Worm (Caenorhabditis elegans) whole organism, L2 larva: Measurements from ENCODE around the gene clec-148.
A peak's percentile ranks its signal among the peaks of the same experiment; 100 is the strongest.

Experiments
- C34F6.9 ChIP-seq: fragments of 150-350 bp; optimal IDR thresholded peaks from 2 replicates; lab custom pipeline; 2014; ENCODE audit warnings: missing biosample characterization, missing genetic modification characterization
- F13H6.1 ChIP-seq: sonication (generic microtip); optimal IDR thresholded peaks from 2 replicates; lab custom pipeline; 2016; ENCODE audit warnings: missing genetic modification characterization, missing compliant biosample characterization
- Y55F3AM.14 ChIP-seq: fragments of 200-800 bp; sonication (Bioruptor generic); optimal IDR thresholded peaks from 2 replicates; lab custom pipeline; 2018; ENCODE audit warnings: mild to moderate bottlenecking, missing genetic modification characterization, missing compliant biosample characterization
- ZK546.5 ChIP-seq: sonication (generic microtip); optimal IDR thresholded peaks from 2 replicates; lab custom pipeline; 2017; ENCODE audit warnings: missing biosample characterization, missing genetic modification characterization
- alr-1 ChIP-seq: fragments of 150-350 bp; optimal IDR thresholded peaks from 2 replicates; lab custom pipeline; 2014; ENCODE audit warnings: missing biosample characterization, missing genetic modification characterization
- ama-1 ChIP-seq: fragments of 150-350 bp; optimal IDR thresholded peaks from 2 replicates; lab custom pipeline; 2018; ENCODE audit warnings: inconsistent platforms
- blmp-1 ChIP-seq: sonication (generic microtip); optimal IDR thresholded peaks from 2 replicates; lab custom pipeline; 2017; ENCODE audit warnings: missing genetic modification characterization, mild to moderate bottlenecking, missing compliant biosample characterization, antibody characterized with exemption, moderate library complexity; ENCODE audit not compliant: insufficient read depth
- crh-2 ChIP-seq: sonication (generic microtip); optimal IDR thresholded peaks from 2 replicates; lab custom pipeline; 2017; ENCODE audit warnings: missing biosample characterization, missing genetic modification characterization
- egl-27 ChIP-seq: sonication (generic microtip); optimal IDR thresholded peaks from 3 replicates; lab custom pipeline; 2017; ENCODE audit warnings: missing biosample characterization, missing genetic modification reagents, missing genetic modification characterization
- elt-3 ChIP-seq: sonication (generic microtip); optimal IDR thresholded peaks from 2 replicates; lab custom pipeline; 2017; ENCODE audit warnings: missing biosample characterization, missing genetic modification characterization
- fos-1 ChIP-seq: fragments of 150-350 bp; optimal IDR thresholded peaks from 2 replicates; lab custom pipeline; 2014; ENCODE audit warnings: missing biosample characterization, missing genetic modification characterization
- lin-13 ChIP-seq: fragments of 150-350 bp; optimal IDR thresholded peaks from 2 replicates; lab custom pipeline; 2014; ENCODE audit warnings: missing biosample characterization, missing genetic modification reagents, missing genetic modification characterization
- lin-39 ChIP-seq: fragments of 150-350 bp; optimal IDR thresholded peaks from 2 replicates; lab custom pipeline; 2014; ENCODE audit warnings: missing biosample characterization, missing genetic modification reagents, missing genetic modification characterization
- lsy-2 ChIP-seq, 2 experiments: fragments of 150-350 bp in 1 of 2; sonication (generic microtip) in 1 of 2; optimal IDR thresholded peaks; 2 replicates each; lab custom pipeline; 2014 to 2017; ENCODE audit warnings: missing biosample characterization in 2 of 2, missing genetic modification characterization in 2 of 2
- mab-5 ChIP-seq: fragments of 150-350 bp; optimal IDR thresholded peaks from 2 replicates; lab custom pipeline; 2014; ENCODE audit warnings: missing biosample characterization, missing genetic modification characterization
- mbf-1 ChIP-seq: sonication (generic microtip); optimal IDR thresholded peaks from 2 replicates; lab custom pipeline; 2017; ENCODE audit warnings: missing biosample characterization, missing genetic modification characterization
- mdl-1 ChIP-seq, 2 experiments: fragments of 150-350 bp in 1 of 2; sonication (generic microtip) in 1 of 2; optimal IDR thresholded peaks; 2 replicates each; lab custom pipeline; 2017; ENCODE audit warnings: missing biosample characterization in 2 of 2, missing genetic modification characterization in 2 of 2
- nhr-11 ChIP-seq: fragments of 150-350 bp; optimal IDR thresholded peaks from 2 replicates; lab custom pipeline; 2014; ENCODE audit warnings: missing biosample characterization, missing genetic modification characterization
- nhr-129 ChIP-seq: fragments of 150-350 bp; optimal IDR thresholded peaks from 2 replicates; lab custom pipeline; 2014; ENCODE audit warnings: missing biosample characterization, missing genetic modification characterization
- nhr-23 ChIP-seq: fragments of 150-350 bp; optimal IDR thresholded peaks from 2 replicates; lab custom pipeline; 2014; ENCODE audit warnings: missing biosample characterization, missing genetic modification reagents, missing genetic modification characterization
- nhr-6 ChIP-seq: fragments of 150-350 bp; optimal IDR thresholded peaks from 2 replicates; lab custom pipeline; 2014; ENCODE audit warnings: missing biosample characterization, missing genetic modification characterization
- peb-1 ChIP-seq: fragments of 150-350 bp; optimal IDR thresholded peaks from 2 replicates; lab custom pipeline; 2014; ENCODE audit warnings: missing biosample characterization, missing genetic modification characterization
- sma-3 ChIP-seq: sonication (generic microtip); optimal IDR thresholded peaks from 2 replicates; lab custom pipeline; 2016; ENCODE audit warnings: missing genetic modification reagents, missing genetic modification characterization, missing compliant biosample characterization
- sma-9 ChIP-seq, 2 experiments: fragments of 150-350 bp in 1 of 2; sonication (generic microtip) in 1 of 2; optimal IDR thresholded peaks; 2 replicates each; lab custom pipeline; 2014 to 2016; ENCODE audit warnings: missing genetic modification characterization in 2 of 2, mild to moderate bottlenecking in 1 of 2, missing biosample characterization in 1 of 2, missing compliant biosample characterization in 1 of 2, missing genetic modification reagents in 1 of 2, moderate library complexity in 1 of 2
- snpc-4 ChIP-seq: fragments of 150-350 bp; optimal IDR thresholded peaks from 2 replicates; lab custom pipeline; 2014; ENCODE audit warnings: missing biosample characterization, missing genetic modification characterization
- unc-55 ChIP-seq: fragments of 150-350 bp; sonication (generic microtip); optimal IDR thresholded peaks from 3 replicates; lab custom pipeline; 2014; ENCODE audit warnings: missing biosample characterization, missing genetic modification reagents, missing genetic modification characterization
- ztf-1 ChIP-seq: fragments of 200-800 bp; sonication (Bioruptor generic); conservative IDR thresholded peaks from 2 replicates; pipeline ENCODE4 v1.3.6; 2022; ENCODE audit warnings: missing genetic modification characterization, missing compliant biosample characterization
- ztf-4 ChIP-seq: fragments of 150-350 bp; optimal IDR thresholded peaks from 2 replicates; lab custom pipeline; 2014; ENCODE audit warnings: missing biosample characterization, missing genetic modification characterization

Gene clec-148

ce11 chrIII:188426-188888 lies 12.8 kb upstream of the clec-148 start, which contains the start of gene ubc-20 (continued):
- TF ChIP-seq sma-3 (GFP tag; lab: Kevin White, UChicago) (peak; percentile 1), nhr-129 (tag; lab: Kevin White, UChicago) (peak; percentile 35), unc-55 (GFP tag; lab: Kevin White, UChicago) (peak; percentile 30), lsy-2 (tag; optimal IDR thresholded peaks at IDR 0.05; lab: Kevin White, UChicago) (peak in 1 of 2 experiments; percentile 48)

ce11 chrIII:187829-188228 lies 12.2 kb upstream of the clec-148 start, which contains the start of gene mxl-2:
mxl-2 (minus strand) TSS chrIII:188131.
- TF ChIP-seq F13H6.1: no peak

ce11 chrIII:184335-184734 lies 8.7 kb upstream of the clec-148 start:
- TF ChIP-seq Y55F3AM.14 (GFP tag; lab: Kevin White, UChicago): no peak
- no peak for TF ChIP-seq nhr-11
- TF ChIP-seq ztf-1 (GFP tag; lab: Robert Waterston, UW): no peak
- no peak for TF ChIP-seq fos-1 (tag; lab: Kevin White, UChicago)

ce11 chrIII:183072-183471 lies 7.4 kb upstream of the clec-148 start:
- TF ChIP-seq fos-1 (tag; lab: Kevin White, UChicago): peak; percentile 35
- no peak for TF ChIP-seq ZK546.5 (tag; lab: Kevin White, UChicago)

- no peak for TF ChIP-seq ztf-4 (tag; lab: Kevin White, UChicago)
Measured at ce11 chrIII:182080-182479, 6.4 kb upstream of the clec-148 start, which contains the start of gene F40G9.15. F40G9.15 (plus strand) TSS chrIII:182380.

- no peak for TF ChIP-seq snpc-4 (tag; lab: Kevin White, UChicago)
- TF ChIP-seq sma-3 (GFP tag; lab: Kevin White, UChicago): no peak
- TF ChIP-seq alr-1 (tag; lab: Kevin White, UChicago): no peak
- TF ChIP-seq ama-1: no peak
- no peak for TF ChIP-seq nhr-11
- no peak for TF ChIP-seq mab-5 (tag; lab: Kevin White, UChicago)
- TF ChIP-seq nhr-23 (tag; lab: Kevin White, UChicago): no peak
- no peak for TF ChIP-seq blmp-1 (tag; lab: Kevin White, UChicago)
- TF ChIP-seq egl-27 (tag; lab: Kevin White, UChicago): no peak
- TF ChIP-seq peb-1 (tag; lab: Kevin White, UChicago): no peak
- TF ChIP-seq elt-3 (tag; lab: Kevin White, UChicago): no peak
- TF ChIP-seq nhr-129 (tag; lab: Kevin White, UChicago): no peak
- no peak for TF ChIP-seq nhr-6 (tag; lab: Kevin White, UChicago)
- TF ChIP-seq lin-39: no peak
- TF ChIP-seq mbf-1 (tag; lab: Kevin White, UChicago): no peak
- TF ChIP-seq lsy-2 (tag; optimal IDR thresholded peaks at IDR 0.05; lab: Kevin White, UChicago): no peak
Measured at ce11 chrIII:180963-181362, 5.3 kb upstream of the clec-148 start, which contains the start of gene F40G9.5. F40G9.5 (plus strand) TSS chrIII:181263.

ce11 chrIII:179123-179592 lies 3.5 kb upstream of the clec-148 start, which contains the start of gene F40G9.6:
F40G9.6 (plus strand) TSS chrIII:179542.
- TF ChIP-seq lsy-2 (tag; optimal IDR thresholded peaks at IDR 0.05; lab: Kevin White, UChicago) (no peak), crh-2 (tag; lab: Kevin White, UChicago) (no peak)

ce11 chrIII:178126-178525 lies 2.5 kb upstream of the clec-148 start:
- TF ChIP-seq ZK546.5 (tag; lab: Kevin White, UChicago): no peak
- TF ChIP-seq peb-1 (tag; lab: Kevin White, UChicago): no peak
- TF ChIP-seq mdl-1 (tag; optimal IDR thresholded peaks at IDR 0.05; lab: Kevin White, UChicago): no peak
- TF ChIP-seq blmp-1 (tag; lab: Kevin White, UChicago): no peak
- TF ChIP-seq sma-9 (GFP tag; optimal IDR thresholded peaks at IDR 0.05; lab: Kevin White, UChicago): no peak
- TF ChIP-seq sma-9 (tag; optimal IDR thresholded peaks at IDR 0.05; lab: Kevin White, UChicago): no peak
- no peak for TF ChIP-seq lin-13 (GFP tag; lab: Kevin White, UChicago)
- no peak for TF ChIP-seq C34F6.9 (tag; lab: Kevin White, UChicago)
- TF ChIP-seq alr-1 (tag; lab: Kevin White, UChicago): no peak
